Worm (Caenorhabditis elegans) whole organism, midembryonic: ENCODE results near the gene parg-2.

Experiments
- T22C8.4 ChIP-seq: fragments of 200-800 bp; sonication (Bioruptor generic); IDR thresholded peaks from 2 replicates; pipeline ENCODE4 v1.3.6; 2022; ENCODE audit warnings: missing genetic modification characterization, missing compliant biosample characterization
- cog-1 ChIP-seq: sonication (generic microtip); optimal IDR thresholded peaks from 2 replicates; lab custom pipeline; 2016; ENCODE audit warnings: missing genetic modification characterization, missing compliant biosample characterization
- flt-1 ChIP-seq: fragments of 200-800 bp; sonication (Bioruptor generic); IDR thresholded peaks from 2 replicates; pipeline ENCODE4 v1.3.6; 2022; ENCODE audit warnings: missing genetic modification characterization, missing compliant biosample characterization
- klf-2 ChIP-seq: fragments of 200-800 bp; sonication (Bioruptor generic); conservative IDR thresholded peaks from 2 replicates; pipeline ENCODE4 v1.3.6; 2022; ENCODE audit warnings: missing genetic modification reagents, missing genetic modification characterization, missing compliant biosample characterization
- ref-1 ChIP-seq: fragments of 200-800 bp; sonication (Bioruptor generic); conservative IDR thresholded peaks from 2 replicates; pipeline ENCODE4 v1.3.6; 2022; ENCODE audit warnings: missing genetic modification reagents, missing genetic modification characterization, missing compliant biosample characterization
- tab-1 ChIP-seq: fragments of 200-800 bp; sonication (Bioruptor generic); IDR thresholded peaks from 2 replicates; pipeline ENCODE4 v1.3.6; 2022; ENCODE audit warnings: missing genetic modification characterization, missing compliant biosample characterization

DNA sequence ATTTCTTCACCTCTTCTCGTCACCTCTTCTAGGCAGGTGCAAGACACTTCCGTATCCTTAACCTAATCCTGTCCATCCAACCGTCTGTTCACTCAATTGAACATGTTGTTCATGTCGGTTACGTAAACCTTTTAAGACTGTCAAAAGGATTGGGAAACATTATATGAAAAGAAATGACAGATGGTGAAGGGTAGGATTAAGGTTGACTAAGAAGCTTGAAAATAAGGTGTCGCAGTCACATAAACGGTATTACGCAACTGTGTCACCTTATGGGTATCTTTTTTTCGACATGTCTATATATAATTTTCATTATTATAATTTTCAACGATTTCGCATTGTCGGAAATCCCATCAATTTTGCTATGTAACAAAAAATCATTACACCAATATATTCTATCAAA lies 7.9 kb upstream of the parg-2 start:
- TF ChIP-seq klf-2 (GFP tag; lab: Robert Waterston, UW) (no peak), ref-1 (no peak), flt-1 (no peak), cog-1 (tag; lab: Kevin White, UChicago) (no peak), T22C8.4 (GFP tag; lab: Robert Waterston, UW) (no peak), tab-1 (no peak)
